Fruit fly (Drosophila melanogaster) whole organism, pupa: ENCODE results near the gene Nca.

Experiments
- CG12605 ChIP-seq: fragments of 200-800 bp; sonication (Bioruptor generic); IDR thresholded peaks from 2 replicates; pipeline ENCODE4 v1.3.6; 2022; ENCODE audit warnings: missing biosample characterization, missing genetic modification characterization
- CG13204 ChIP-seq: fragments of 200-800 bp; sonication (Bioruptor generic); optimal IDR thresholded peaks from 2 replicates; lab custom pipeline; 2018; ENCODE audit warnings: missing biosample characterization, mild to moderate bottlenecking, missing genetic modification characterization, moderate library complexity
- CG17806 ChIP-seq: fragments of 200-800 bp; sonication (Bioruptor generic); optimal IDR thresholded peaks from 2 replicates; lab custom pipeline; 2018; ENCODE audit warnings: missing biosample characterization, mild to moderate bottlenecking, missing genetic modification characterization, moderate library complexity
- CG34367 ChIP-seq: fragments of 200-800 bp; sonication (Bioruptor generic); optimal IDR thresholded peaks from 2 replicates; lab custom pipeline; 2018; ENCODE audit warnings: missing biosample characterization, mild to moderate bottlenecking, missing genetic modification characterization
- CG4496 ChIP-seq: fragments of 200-800 bp; sonication (Bioruptor generic); IDR thresholded peaks from 3 replicates; pipeline ENCODE4 v1.3.6; 2022; ENCODE audit warnings: missing biosample characterization, missing genetic modification characterization
- CG8159 ChIP-seq: fragments of 200-800 bp; sonication (Bioruptor generic); optimal IDR thresholded peaks from 3 replicates; lab custom pipeline; 2018; ENCODE audit warnings: missing biosample characterization, mild to moderate bottlenecking, missing genetic modification characterization, moderate library complexity
- CG9948 ChIP-seq: fragments of 200-800 bp; sonication (Bioruptor generic); optimal IDR thresholded peaks from 2 replicates; lab custom pipeline; 2018; ENCODE audit warnings: missing biosample characterization, mild to moderate bottlenecking, missing genetic modification characterization, moderate library complexity
- D1 ChIP-seq: fragments of 200-800 bp; sonication (Bioruptor generic); optimal IDR thresholded peaks from 2 replicates; lab custom pipeline; 2018; ENCODE audit warnings: missing biosample characterization, mild to moderate bottlenecking, missing genetic modification characterization, moderate library complexity
- Pif1A ChIP-seq: fragments of 200-800 bp; sonication (Bioruptor generic); optimal IDR thresholded peaks from 3 replicates; lab custom pipeline; 2016; ENCODE audit warnings: missing biosample characterization, missing genetic modification characterization
- fd96Ca ChIP-seq: fragments of 200-800 bp; sonication (Bioruptor generic); IDR thresholded peaks from 3 replicates; pipeline ENCODE4 v1.3.6; 2022; ENCODE audit warnings: missing biosample characterization, missing genetic modification characterization

DNA sequence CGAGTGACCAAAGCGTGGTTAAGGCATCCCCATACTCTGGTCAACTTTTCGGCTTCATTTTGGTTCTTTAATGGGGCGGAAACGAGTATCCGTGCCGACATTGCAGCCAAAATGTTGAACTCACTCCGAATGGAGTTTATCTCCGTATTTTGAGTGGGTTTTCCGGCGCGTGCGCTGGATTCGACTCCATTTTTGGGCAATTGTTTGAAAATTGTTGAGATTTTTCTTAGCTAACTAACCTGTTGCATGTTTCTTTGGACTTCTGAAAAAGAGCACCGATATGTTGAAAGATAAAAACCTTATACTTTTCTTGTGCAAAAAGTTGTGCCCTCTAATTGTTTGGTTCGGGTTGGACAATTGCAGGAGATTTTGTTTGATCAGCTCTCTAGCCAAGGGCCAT, 44.9 kb downstream of the Nca start:
- TF ChIP-seq CG9948 (tag; lab: Kevin White, UChicago) (no peak), Pif1A (GFP tag; lab: Kevin White, UChicago) (no peak), D1 (tag; lab: Kevin White, UChicago) (no peak), CG17806 (tag; lab: Kevin White, UChicago) (no peak), CG4496 (GFP tag; lab: Robert Waterston, UW) (no peak), CG8159 (no peak), CG13204 (GFP tag; lab: Kevin White, UChicago) (no peak), CG34367 (tag; lab: Kevin White, UChicago) (no peak), CG12605 (GFP tag; lab: Robert Waterston, UW) (no peak), fd96Ca (GFP tag; lab: Robert Waterston, UW) (no peak)
